Fruit fly (Drosophila melanogaster) whole organism, embryonic: Measurements from ENCODE around the gene Eip75B.

ENCODE experiments used
- Ada2b ChIP-seq: fragments of 200-800 bp; sonication (Bioruptor generic); IDR thresholded peaks from 2 replicates; pipeline ENCODE4 v1.3.6; 2022; ENCODE audit warnings: missing biosample characterization, missing genetic modification characterization
- Adf1 ChIP-seq: fragments of 200-800 bp; sonication (Bioruptor generic); IDR thresholded peaks from 2 replicates; pipeline ENCODE4 v1.3.6; 2022; ENCODE audit warnings: missing biosample characterization, missing genetic modification characterization
- Bdp1 ChIP-seq: fragments of 200-800 bp; sonication (Bioruptor generic); optimal IDR thresholded peaks from 3 replicates; lab custom pipeline; 2016; ENCODE audit warnings: missing biosample characterization, missing genetic modification characterization
- BtbVII ChIP-seq: fragments of 200-800 bp; sonication (Bioruptor generic); optimal IDR thresholded peaks from 3 replicates; lab custom pipeline; 2017; ENCODE audit warnings: missing biosample characterization, mild to moderate bottlenecking, missing genetic modification characterization
- CG10274 ChIP-seq: fragments of 200-800 bp; sonication (Bioruptor generic); optimal IDR thresholded peaks from 3 replicates; lab custom pipeline; 2017; ENCODE audit warnings: missing biosample characterization, mild to moderate bottlenecking, missing genetic modification characterization
- CG11398 ChIP-seq: fragments of 200-800 bp; sonication (Bioruptor generic); optimal IDR thresholded peaks from 2 replicates; lab custom pipeline; 2016; ENCODE audit warnings: missing biosample characterization, missing genetic modification characterization
- CG11560 ChIP-seq: fragments of 200-800 bp; sonication (Bioruptor generic); IDR thresholded peaks from 3 replicates; pipeline ENCODE4 v1.3.6; 2022; ENCODE audit warnings: missing biosample characterization, missing genetic modification characterization
- CG11723 ChIP-seq: fragments of 200-800 bp; sonication (Bioruptor generic); optimal IDR thresholded peaks from 2 replicates; lab custom pipeline; 2017; ENCODE audit warnings: missing biosample characterization, mild to moderate bottlenecking, missing genetic modification characterization
- CG12299 ChIP-seq: fragments of 200-800 bp; sonication (Bioruptor generic); optimal IDR thresholded peaks from 2 replicates; lab custom pipeline; 2018; ENCODE audit warnings: missing biosample characterization, mild to moderate bottlenecking, missing genetic modification characterization
- CG1233 ChIP-seq: fragments of 200-800 bp; sonication (Bioruptor generic); optimal IDR thresholded peaks from 4 replicates; lab custom pipeline; 2018; ENCODE audit warnings: missing biosample characterization, mild to moderate bottlenecking, missing genetic modification characterization
- CG12942 ChIP-seq: fragments of 200-800 bp; sonication (Bioruptor generic); optimal IDR thresholded peaks from 3 replicates; lab custom pipeline; 2016; ENCODE audit warnings: missing biosample characterization, missing genetic modification characterization
- CG14050 ChIP-seq: fragments of 200-800 bp; sonication (Bioruptor generic); IDR thresholded peaks from 3 replicates; pipeline ENCODE4 v1.3.6; 2022; ENCODE audit warnings: missing biosample characterization, missing genetic modification characterization
- CG2116 ChIP-seq: fragments of 200-800 bp; sonication (Bioruptor generic); optimal IDR thresholded peaks from 3 replicates; lab custom pipeline; 2018; ENCODE audit warnings: missing biosample characterization, mild to moderate bottlenecking, missing genetic modification characterization
- CG32772 ChIP-seq: fragments of 200-800 bp; sonication (Bioruptor generic); IDR thresholded peaks from 2 replicates; pipeline ENCODE4 v1.3.6; 2022; ENCODE audit warnings: missing biosample characterization, missing genetic modification characterization
- CG34376 ChIP-seq: fragments of 200-800 bp; sonication (Bioruptor generic); optimal IDR thresholded peaks from 2 replicates; lab custom pipeline; 2018; ENCODE audit warnings: missing biosample characterization, mild to moderate bottlenecking, missing genetic modification characterization
- CG4854 ChIP-seq: fragments of 200-800 bp; sonication (Bioruptor generic); optimal IDR thresholded peaks from 2 replicates; lab custom pipeline; 2016; ENCODE audit warnings: missing biosample characterization, missing genetic modification characterization, inconsistent platforms
- CG6791 ChIP-seq: fragments of 200-800 bp; sonication (Bioruptor generic); IDR thresholded peaks from 3 replicates; pipeline ENCODE4 v1.3.6; 2022; ENCODE audit warnings: missing biosample characterization, missing genetic modification characterization; ENCODE audit not compliant: partially characterized antibody
- CG7786 ChIP-seq: fragments of 200-800 bp; sonication (Bioruptor generic); optimal IDR thresholded peaks from 2 replicates; lab custom pipeline; 2016; ENCODE audit warnings: missing biosample characterization, missing genetic modification characterization
- CG7963 ChIP-seq: fragments of 200-800 bp; sonication (Bioruptor generic); IDR thresholded peaks from 3 replicates; pipeline ENCODE4 v1.3.6; 2022; ENCODE audit warnings: missing biosample characterization, missing genetic modification characterization; ENCODE audit not compliant: partially characterized antibody
- CG7987 ChIP-seq: fragments of 200-800 bp; sonication (Bioruptor generic); optimal IDR thresholded peaks from 2 replicates; lab custom pipeline; 2018; ENCODE audit warnings: missing biosample characterization, mild to moderate bottlenecking, missing genetic modification characterization, moderate library complexity
- Drgx ChIP-seq: fragments of 200-800 bp; sonication (Bioruptor generic); IDR thresholded peaks from 2 replicates; pipeline ENCODE4 v1.3.6; 2022; ENCODE audit warnings: missing biosample characterization, missing genetic modification characterization
- E2f2 ChIP-seq: fragments of 200-800 bp; sonication (Bioruptor generic); IDR thresholded peaks from 2 replicates; pipeline ENCODE4 v1.3.6; 2022; ENCODE audit warnings: missing biosample characterization, missing genetic modification characterization
- ERR ChIP-seq: fragments of 200-800 bp; sonication (Bioruptor generic); optimal IDR thresholded peaks from 2 replicates; lab custom pipeline; 2016; ENCODE audit warnings: missing biosample characterization, missing genetic modification characterization
- HmgD ChIP-seq: fragments of 200-800 bp; sonication (Bioruptor generic); optimal IDR thresholded peaks from 3 replicates; lab custom pipeline; 2016; ENCODE audit warnings: missing biosample characterization, missing genetic modification characterization
- Hsf ChIP-seq: fragments of 200-800 bp; sonication (Bioruptor generic); optimal IDR thresholded peaks from 3 replicates; lab custom pipeline; 2016; ENCODE audit warnings: missing biosample characterization, missing genetic modification characterization
- Med ChIP-seq: fragments of 200-800 bp; sonication (Bioruptor generic); peaks from one replicate; lab custom pipeline; 2016; ENCODE audit warnings: missing biosample characterization, missing genetic modification characterization, mild to moderate bottlenecking, inconsistent platforms, moderate library complexity
- Neu2 ChIP-seq: fragments of 200-800 bp; sonication (Bioruptor generic); optimal IDR thresholded peaks from 3 replicates; lab custom pipeline; 2016; ENCODE audit warnings: missing biosample characterization, missing genetic modification characterization, borderline replicate concordance
- Nf-YB ChIP-seq: fragments of 200-800 bp; sonication (Bioruptor generic); optimal IDR thresholded peaks from 3 replicates; lab custom pipeline; 2019; ENCODE audit warnings: missing biosample characterization, mild to moderate bottlenecking, missing genetic modification characterization, moderate library complexity
- Stat92E ChIP-seq, 3 experiments: fragments of >200 bp in 2 of 3; fragments of 200-800 bp in 1 of 3; sonication (Bioruptor generic) in 1 of 3; optimal IDR thresholded peaks; 2 replicates each; lab custom pipeline; 2017 to 2019; ENCODE audit warnings: missing biosample characterization in 3 of 3, missing genetic modification characterization in 3 of 3, mild to moderate bottlenecking in 1 of 3, moderate library complexity in 1 of 3
- Taf1 ChIP-seq: fragments of 200-800 bp; sonication (Bioruptor generic); IDR thresholded peaks from 2 replicates; pipeline ENCODE4 v1.3.6; 2022; ENCODE audit warnings: missing biosample characterization, missing genetic modification characterization
- Vsx1 ChIP-seq: fragments of 200-800 bp; sonication (Bioruptor generic); optimal IDR thresholded peaks from 2 replicates; lab custom pipeline; 2017; ENCODE audit warnings: missing biosample characterization, mild to moderate bottlenecking, missing genetic modification characterization, missing genetic modification reagents
- bab2 ChIP-seq: fragments of 200-800 bp; sonication (Bioruptor generic); optimal IDR thresholded peaks from 2 replicates; lab custom pipeline; 2016; ENCODE audit warnings: missing biosample characterization, missing genetic modification characterization
- bowl ChIP-seq: fragments of 200-800 bp; sonication (Bioruptor generic); IDR thresholded peaks from 2 replicates; pipeline ENCODE4 v1.3.6; 2022; ENCODE audit warnings: missing biosample characterization, missing genetic modification characterization
- crol ChIP-seq: fragments of 200-800 bp; sonication (Bioruptor generic); IDR thresholded peaks from 2 replicates; pipeline ENCODE4 v1.3.6; 2022; ENCODE audit warnings: missing biosample characterization, missing genetic modification characterization
- da ChIP-seq: fragments of 200-800 bp; sonication (Bioruptor generic); optimal IDR thresholded peaks from 2 replicates; lab custom pipeline; 2016; ENCODE audit warnings: missing biosample characterization, missing genetic modification characterization
- dan ChIP-seq: fragments of 200-800 bp; sonication (Bioruptor generic); IDR thresholded peaks from 2 replicates; pipeline ENCODE4 v1.3.6; 2022; ENCODE audit warnings: missing biosample characterization, missing genetic modification characterization
- disco-r ChIP-seq: fragments of 200-800 bp; sonication (Bioruptor generic); optimal IDR thresholded peaks from 2 replicates; lab custom pipeline; 2016; ENCODE audit warnings: missing biosample characterization, missing genetic modification characterization
- dm ChIP-seq: fragments of 200-800 bp; sonication (Bioruptor generic); optimal IDR thresholded peaks from 3 replicates; lab custom pipeline; 2016; ENCODE audit warnings: missing biosample characterization, missing genetic modification characterization
- dysf ChIP-seq: fragments of 200-800 bp; sonication (Bioruptor generic); IDR thresholded peaks from 3 replicates; pipeline ENCODE4 v1.3.6; 2022; ENCODE audit warnings: missing biosample characterization, missing genetic modification characterization
- grau ChIP-seq: fragments of 200-800 bp; optimal IDR thresholded peaks from 3 replicates; lab custom pipeline; 2019; ENCODE audit warnings: missing biosample characterization, mild to moderate bottlenecking, missing genetic modification characterization, moderate library complexity
- kay ChIP-seq: fragments of 200-800 bp; sonication (Bioruptor generic); optimal IDR thresholded peaks from 2 replicates; lab custom pipeline; 2016; ENCODE audit warnings: missing biosample characterization, missing genetic modification characterization
- klu ChIP-seq: fragments of 200-800 bp; sonication (Bioruptor generic); IDR thresholded peaks from 2 replicates; pipeline ENCODE4 v1.3.6; 2022; ENCODE audit warnings: missing biosample characterization, missing genetic modification characterization
- lola ChIP-seq, 3 experiments: fragments of >200 bp in 2 of 3; fragments of 200-800 bp in 1 of 3; sonication (Bioruptor generic) in 1 of 3; optimal IDR thresholded peaks; 2 replicates each; lab custom pipeline; 2017 to 2019; ENCODE audit warnings: missing biosample characterization in 3 of 3, missing genetic modification characterization in 3 of 3, mild to moderate bottlenecking in 1 of 3, moderate library complexity in 1 of 3
- mam ChIP-seq: fragments of 200-800 bp; sonication (Bioruptor generic); optimal IDR thresholded peaks from 3 replicates; lab custom pipeline; 2016; ENCODE audit warnings: missing biosample characterization, missing genetic modification characterization
- nom ChIP-seq: fragments of 200-800 bp; sonication (Bioruptor generic); optimal IDR thresholded peaks from 2 replicates; lab custom pipeline; 2017; ENCODE audit warnings: missing biosample characterization, missing genetic modification characterization, mild to moderate bottlenecking, moderate library complexity, missing genetic modification reagents
- otp ChIP-seq: fragments of 200-800 bp; sonication (Bioruptor generic); IDR thresholded peaks from 3 replicates; pipeline ENCODE4, ENCODE4 v1.3.6; 2022; ENCODE audit warnings: missing biosample characterization, missing genetic modification characterization
- prd ChIP-seq, 3 experiments: fragments of >200 bp in 2 of 3; fragments of 200-800 bp in 1 of 3; sonication (Bioruptor generic) in 1 of 3; optimal IDR thresholded peaks in 2 of 3; IDR thresholded peaks in 1 of 3; 2 replicates in 2 of 3; 3 replicates in 1 of 3; pipeline versions ENCODE4 v1.3.6 to Lab custom; 2017 to 2022; ENCODE audit warnings: missing biosample characterization in 1 of 3, missing genetic modification characterization in 1 of 3
- pzg ChIP-seq: fragments of 200-800 bp; sonication (Bioruptor generic); optimal IDR thresholded peaks from 3 replicates; lab custom pipeline; 2018; ENCODE audit warnings: missing biosample characterization, mild to moderate bottlenecking, missing genetic modification characterization, moderate library complexity
- slbo ChIP-seq: fragments of 200-800 bp; sonication (Bioruptor generic); IDR thresholded peaks from 2 replicates; pipeline ENCODE4 v1.3.6; 2022; ENCODE audit warnings: missing biosample characterization, missing genetic modification characterization
- so ChIP-seq: fragments of 200-800 bp; sonication (Bioruptor generic); IDR thresholded peaks from 3 replicates; pipeline ENCODE4 v1.3.6; 2022; ENCODE audit warnings: missing biosample characterization, missing genetic modification characterization
- twi ChIP-seq: fragments of 200-800 bp; optimal IDR thresholded peaks from 2 replicates; lab custom pipeline; 2019; ENCODE audit warnings: missing biosample characterization, mild to moderate bottlenecking, missing genetic modification characterization, moderate library complexity
- unc-4 ChIP-seq: fragments of 200-800 bp; sonication (Bioruptor generic); IDR thresholded peaks from 2 replicates; pipeline ENCODE4 v1.3.6; 2022; ENCODE audit warnings: missing biosample characterization, missing genetic modification characterization; ENCODE audit not compliant: partially characterized antibody

Eip75B gene

DNA sequence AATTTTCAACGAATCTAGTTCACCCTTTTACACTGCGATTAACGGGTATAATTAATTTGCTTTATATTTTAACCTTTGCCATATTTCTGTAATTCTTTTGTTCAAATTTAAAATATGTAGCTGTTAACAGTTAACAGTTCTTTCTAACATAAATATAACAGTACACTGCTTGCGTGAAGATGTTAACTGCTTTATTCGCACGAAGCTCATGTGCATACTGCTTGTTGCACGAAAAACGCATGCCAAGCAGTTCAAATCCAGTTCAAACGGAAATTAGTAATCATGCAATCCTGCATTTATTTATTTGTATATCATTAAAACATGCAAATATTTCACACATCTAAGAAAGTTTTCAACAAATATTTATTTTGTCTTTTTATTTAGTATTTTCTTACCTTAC, 23.5 kb upstream of the Eip75B start (continued):
- no peak for TF ChIP-seq grau (tag; lab: Kevin White, UChicago)
- TF ChIP-seq Drgx, result no peak
- TF ChIP-seq nom (GFP tag; lab: Kevin White, UChicago), result no peak
- TF ChIP-seq Med (GFP tag; lab: Kevin White, UChicago), result peak; percentile 84
- no peak for TF ChIP-seq Taf1
- no peak for TF ChIP-seq dan (GFP tag; lab: Robert Waterston, UW)
- TF ChIP-seq prd (optimal IDR thresholded peaks at IDR 0.05; lab: Kevin White, UChicago), result no peak
- no peak for TF ChIP-seq prd (GFP tag; IDR thresholded peaks at IDR 0.05; lab: Robert Waterston, UW)
- TF ChIP-seq bab2 (GFP tag; lab: Kevin White, UChicago), result no peak
- no peak for TF ChIP-seq CG34376 (GFP tag; lab: Kevin White, UChicago)
- TF ChIP-seq Hsf (GFP tag; lab: Kevin White, UChicago), result no peak
- TF ChIP-seq dm (GFP tag; lab: Kevin White, UChicago), result peak; percentile 6
- no peak for TF ChIP-seq crol (GFP tag; lab: Robert Waterston, UW)
- TF ChIP-seq E2f2 (GFP tag; lab: Robert Waterston, UW), result peak; percentile 33; the same call in 1 of the 2 replicates
- TF ChIP-seq CG2116 (GFP tag; lab: Kevin White, UChicago), result no peak
- no peak for TF ChIP-seq CG7963 (GFP tag; lab: Robert Waterston, UW)
- TF ChIP-seq so (GFP tag; lab: Robert Waterston, UW), result no peak
- TF ChIP-seq da (GFP tag; lab: Kevin White, UChicago), result no peak
- TF ChIP-seq CG12299 (tag; lab: Kevin White, UChicago), result no peak
- no peak for TF ChIP-seq Bdp1 (GFP tag; lab: Kevin White, UChicago)
- no peak for TF ChIP-seq dysf (GFP tag; lab: Robert Waterston, UW)
- TF ChIP-seq kay (GFP tag; lab: Kevin White, UChicago), result no peak
- no peak for TF ChIP-seq Nf-YB
- TF ChIP-seq slbo (GFP tag; lab: Robert Waterston, UW), result no peak
- no peak for TF ChIP-seq Stat92E (GFP tag; optimal IDR thresholded peaks at IDR 0.05; lab: Kevin White, UChicago)
- TF ChIP-seq CG14050 (GFP tag; lab: Robert Waterston, UW), result no peak
- no peak for TF ChIP-seq lola (GFP tag; optimal IDR thresholded peaks at IDR 0.05; lab: Kevin White, UChicago)
- no peak for TF ChIP-seq CG7786 (GFP tag; lab: Kevin White, UChicago)
- no peak for TF ChIP-seq CG10274 (GFP tag; lab: Kevin White, UChicago)
- peak; percentile 3 for TF ChIP-seq pzg (GFP tag; lab: Kevin White, UChicago)
- TF ChIP-seq CG11560 (tag; lab: Robert Waterston, UW), result no peak
- TF ChIP-seq disco-r (GFP tag; lab: Kevin White, UChicago), result no peak
- no peak for TF ChIP-seq CG7987 (GFP tag; lab: Kevin White, UChicago)
- no peak for TF ChIP-seq mam (GFP tag; lab: Kevin White, UChicago)
- no peak for TF ChIP-seq CG6791 (GFP tag; lab: Robert Waterston, UW)
- no peak for TF ChIP-seq CG11398 (GFP tag; lab: Kevin White, UChicago)
- TF ChIP-seq ERR (GFP tag; lab: Kevin White, UChicago), result no peak
- TF ChIP-seq CG11723 (GFP tag; lab: Kevin White, UChicago), result no peak
- no peak for TF ChIP-seq bowl
- TF ChIP-seq Neu2 (GFP tag; lab: Kevin White, UChicago), result no peak
- peak; percentile 27 for TF ChIP-seq HmgD
- no peak for TF ChIP-seq unc-4 (GFP tag; lab: Robert Waterston, UW)
- TF ChIP-seq CG32772, result no peak
- no peak for TF ChIP-seq CG12942 (GFP tag; lab: Kevin White, UChicago)
- TF ChIP-seq klu (GFP tag; lab: Robert Waterston, UW), result no peak
- no peak for TF ChIP-seq CG1233 (GFP tag; lab: Kevin White, UChicago)
- no peak for TF ChIP-seq Vsx1 (GFP tag; lab: Kevin White, UChicago)
- TF ChIP-seq BtbVII (GFP tag; lab: Kevin White, UChicago), result no peak
- TF ChIP-seq twi, result no peak
- TF ChIP-seq CG4854 (GFP tag; lab: Kevin White, UChicago), result no peak
- TF ChIP-seq Ada2b (GFP tag; lab: Robert Waterston, UW), result no peak
- TF ChIP-seq Adf1, result no peak
- TF ChIP-seq otp (GFP tag; lab: Robert Waterston, UW), result no peak
